Worm (Caenorhabditis elegans) whole organism, L4/young adult: Measurements from ENCODE around the gene F53C11.4.

ENCODE experiments used
- W03F9.2 ChIP-seq: fragments of 150-350 bp; optimal IDR thresholded peaks from 2 replicates; lab custom pipeline; 2014; ENCODE audit warnings: missing biosample characterization, missing genetic modification characterization
- him-1 ChIP-seq: sonication (generic microtip); optimal IDR thresholded peaks from 2 replicates; lab custom pipeline; 2016; ENCODE audit warnings: missing genotype, missing genetic modification reagents, missing genetic modification characterization, missing compliant biosample characterization

- no peak for TF ChIP-seq him-1
- no peak for TF ChIP-seq W03F9.2
These were observed 33.7 kb downstream of the F53C11.4 start, which contains the start of gene F20G2.1 for ce11 chrV:13753481-13753880.
